Worm (Caenorhabditis elegans): ENCODE measurements around the gene C54F6.3.
"Not testable (repeated sequence)": the region's sequence is repeated elsewhere in the genome, so short reads cannot be mapped to it uniquely, and the experiment has no call there.

Gene C54F6.3

DNA sequence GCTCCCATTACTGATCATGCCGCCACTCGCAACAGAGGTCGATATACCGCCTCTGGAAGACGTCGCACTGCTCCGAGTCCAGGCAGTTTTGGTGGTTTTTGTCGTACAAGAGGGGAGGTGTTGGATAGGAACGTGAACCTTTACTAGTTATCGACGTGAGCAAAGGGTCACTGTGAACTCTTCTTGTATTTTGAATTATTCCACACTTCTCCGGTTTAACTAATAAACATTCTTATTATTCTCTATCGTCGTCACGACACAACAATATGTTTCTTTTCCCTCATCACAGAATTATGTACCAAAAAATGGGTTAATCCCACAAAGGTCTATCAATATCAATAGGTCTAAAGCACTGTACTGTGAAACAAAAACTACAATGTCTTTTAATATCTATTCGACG is 21.6 kb upstream of the C54F6.3 start, which contains the start of gene nhr-171:
TSS of gene nhr-171 (plus strand) at position 301 of the 400 bp plus-strand sequence.
- TF ChIP-seq mab-5 (tag; optimal IDR thresholded peaks at IDR 0.05); elt-3 (tag; optimal IDR thresholded peaks at IDR 0.05); Y55F3AM.14 (GFP tag; optimal IDR thresholded peaks at IDR 0.05): not testable (repeated sequence)

DNA sequence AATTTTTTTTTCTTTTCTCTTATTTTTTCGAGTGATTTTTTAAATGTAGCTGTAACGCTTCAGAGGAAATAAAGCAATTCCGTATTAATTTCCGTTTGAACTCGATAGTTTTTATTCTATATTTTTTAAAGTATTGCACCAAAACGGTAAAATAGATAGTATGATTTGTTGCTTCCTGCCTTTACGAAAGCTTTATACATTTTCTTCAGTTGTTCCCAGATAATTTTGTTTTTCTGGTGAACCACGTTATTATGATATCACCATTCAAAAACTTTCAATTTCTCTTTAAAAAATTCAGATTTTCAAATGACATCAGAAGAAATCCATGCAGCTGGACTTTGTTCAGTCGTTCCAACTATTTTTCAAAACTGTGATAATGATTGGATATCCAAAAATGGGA is 18.1 kb upstream of the C54F6.3 start, which contains the start of gene srb-18:
TSS of gene srb-18 (plus strand) at position 301 of the 400 bp plus-strand sequence.
- TF ChIP-seq blmp-1 (tag; optimal IDR thresholded peaks at IDR 0.05; ENCODE audit: insufficient read depth): no peak
- TF ChIP-seq Y55F3AM.14 (GFP tag; optimal IDR thresholded peaks at IDR 0.05): no peak
- TF ChIP-seq ZK546.5 (tag; optimal IDR thresholded peaks at IDR 0.05): no peak
- no peak for TF ChIP-seq sma-9 (GFP tag; optimal IDR thresholded peaks at IDR 0.05)
- TF ChIP-seq sma-9 (tag; optimal IDR thresholded peaks at IDR 0.05): no peak
- TF ChIP-seq crh-2 (tag; optimal IDR thresholded peaks at IDR 0.05): no peak
- TF ChIP-seq sma-3 (GFP tag; optimal IDR thresholded peaks at IDR 0.05): no peak
- no peak for TF ChIP-seq aly-2 (tag; optimal IDR thresholded peaks at IDR 0.05)
- no peak for TF ChIP-seq elt-3 (tag; optimal IDR thresholded peaks at IDR 0.05)
- no peak for TF ChIP-seq nhr-23 (tag; optimal IDR thresholded peaks at IDR 0.05)
- no peak for TF ChIP-seq nhr-237 (tag; optimal IDR thresholded peaks at IDR 0.05)
- TF ChIP-seq nhr-12 (tag; optimal IDR thresholded peaks at IDR 0.05): no peak
- TF ChIP-seq dmd-4 (tag; optimal IDR thresholded peaks at IDR 0.05): no peak
- TF ChIP-seq ceh-82 (tag; optimal IDR thresholded peaks at IDR 0.05): no peak
- no peak for TF ChIP-seq ceh-16 (tag; optimal IDR thresholded peaks at IDR 0.05)
- TF ChIP-seq lin-11 (tag; optimal IDR thresholded peaks at IDR 0.05): no peak

- TF ChIP-seq lin-11 (tag; optimal IDR thresholded peaks at IDR 0.05) (no peak), lsy-2 (tag; optimal IDR thresholded peaks at IDR 0.05) (no peak), nhr-11 (tag; optimal IDR thresholded peaks at IDR 0.05) (no peak), ztf-1 (GFP tag; conservative IDR thresholded peaks at IDR 0.05) (no peak), C34F6.9 (tag; optimal IDR thresholded peaks at IDR 0.05) (no peak), fos-1 (tag; optimal IDR thresholded peaks at IDR 0.05) (no peak), ztf-4 (tag; optimal IDR thresholded peaks at IDR 0.05) (no peak), alr-1 (tag; optimal IDR thresholded peaks at IDR 0.05) (no peak), nhr-12 (tag; optimal IDR thresholded peaks at IDR 0.05) (no peak), unc-55 (GFP tag; optimal IDR thresholded peaks at IDR 0.05) (no peak)
Observed at ce11 chrV:7520077-7520476, 13.0 kb upstream of the C54F6.3 start, which contains the start of gene srb-19. Gene srb-19 (minus strand): TSS chrV:7520177.

- peak; percentile 7 for TF ChIP-seq fos-1 (tag; optimal IDR thresholded peaks at IDR 0.05)
- no peak for TF ChIP-seq sma-3 (GFP tag; optimal IDR thresholded peaks at IDR 0.05)
- no peak for TF ChIP-seq lsy-2 (tag; optimal IDR thresholded peaks at IDR 0.05)
- TF ChIP-seq sem-4 (tag; optimal IDR thresholded peaks at IDR 0.05): no peak
- peak; percentile 16 for TF ChIP-seq sma-9 (GFP tag; optimal IDR thresholded peaks at IDR 0.05)
- TF ChIP-seq sma-9 (tag; optimal IDR thresholded peaks at IDR 0.05): no peak
- TF ChIP-seq gmeb-1 (tag; optimal IDR thresholded peaks at IDR 0.05): peak; percentile 15
Observed at ce11 chrV:7521304-7521703, 11.7 kb upstream of the C54F6.3 start.

DNA sequence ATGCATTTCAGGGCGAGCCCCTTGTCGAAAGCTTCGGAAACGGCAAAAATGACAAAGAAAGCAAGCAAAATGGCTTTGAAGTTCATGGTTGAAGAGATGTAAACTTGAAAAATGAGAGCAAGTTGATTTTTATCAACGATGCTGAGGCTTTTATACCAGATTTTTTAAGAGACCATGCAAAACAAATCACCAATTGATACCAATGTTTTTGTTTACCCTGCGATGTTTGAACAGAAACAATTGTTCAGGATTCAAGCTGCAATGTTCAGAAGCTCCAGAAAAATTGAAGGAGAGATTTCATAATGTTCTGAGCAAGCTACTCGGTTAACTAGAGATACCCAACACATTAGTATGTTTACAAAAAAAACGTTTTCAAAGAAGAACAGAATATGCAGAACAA is 10.8 kb upstream of the C54F6.3 start, which contains the start of gene C54F6.15:
TSS of gene C54F6.15 (minus strand) at position 101 of the 400 bp plus-strand sequence.
- TF ChIP-seq F13H6.1 (tag; optimal IDR thresholded peaks at IDR 0.05) (no peak), lin-13 (GFP tag; optimal IDR thresholded peaks at IDR 0.05) (no peak), gmeb-1 (tag; optimal IDR thresholded peaks at IDR 0.05) (no peak), nhr-21 (tag; optimal IDR thresholded peaks at IDR 0.05) (no peak)

DNA sequence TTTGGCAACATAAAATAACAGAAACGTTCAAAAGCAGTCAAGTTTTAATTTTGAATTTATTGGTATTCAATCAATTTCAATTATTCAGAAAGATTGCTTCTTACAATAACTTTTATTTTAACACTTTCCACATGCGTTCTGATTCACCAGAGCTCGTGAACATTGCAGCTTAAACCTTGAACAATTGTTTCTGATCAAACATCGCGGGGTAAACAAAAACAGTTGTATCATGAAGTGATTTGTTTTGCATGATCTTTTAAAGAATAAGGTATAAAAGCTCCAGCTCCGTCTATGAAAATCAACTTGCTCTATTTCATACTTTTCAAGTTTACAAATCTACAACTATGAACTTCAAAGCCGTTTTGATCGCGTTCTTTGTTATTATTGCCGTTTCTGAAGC is 9.7 kb upstream of the C54F6.3 start, which contains the start of gene C54F6.6:
TSS of gene C54F6.6 (plus strand) at position 301 of the 400 bp plus-strand sequence.
- TF ChIP-seq blmp-1 (tag; optimal IDR thresholded peaks at IDR 0.05; ENCODE audit: insufficient read depth) (no peak), egl-27 (tag; optimal IDR thresholded peaks at IDR 0.05) (no peak)

DNA sequence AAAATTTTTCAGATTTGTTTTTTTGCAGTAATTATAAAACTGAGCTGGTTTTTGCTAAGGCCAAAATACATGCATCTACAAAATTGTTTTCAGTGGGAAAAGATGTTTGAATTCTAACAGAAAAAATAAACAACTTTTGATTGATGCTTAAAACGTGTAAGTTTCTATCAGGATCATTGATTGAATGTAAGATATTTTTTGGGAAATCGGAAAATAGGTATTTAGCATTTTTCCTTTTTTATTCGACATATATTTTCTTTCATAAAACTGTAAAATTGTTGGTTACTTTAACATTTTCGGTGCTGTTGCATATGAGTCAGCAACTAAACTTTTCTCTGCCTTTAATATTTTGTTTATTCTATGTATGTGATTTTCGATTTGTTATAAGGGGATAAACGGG is 8.6 kb upstream of the C54F6.3 start, which contains the start of gene C54F6.20:
TSS of gene C54F6.20 (plus strand) at position 301 of the 400 bp plus-strand sequence.
- TF ChIP-seq lin-13 (GFP tag; optimal IDR thresholded peaks at IDR 0.05): no peak
- no peak for TF ChIP-seq aly-2 (tag; optimal IDR thresholded peaks at IDR 0.05)
- TF ChIP-seq elt-3 (tag; optimal IDR thresholded peaks at IDR 0.05): no peak
- no peak for TF ChIP-seq nhr-237 (tag; optimal IDR thresholded peaks at IDR 0.05)
- no peak for TF ChIP-seq gmeb-1 (tag; optimal IDR thresholded peaks at IDR 0.05)
- TF ChIP-seq nhr-77 (tag; optimal IDR thresholded peaks at IDR 0.05): no peak
- TF ChIP-seq mdl-1 (tag; optimal IDR thresholded peaks at IDR 0.05): no peak
- no peak for TF ChIP-seq lsy-2 (tag; optimal IDR thresholded peaks at IDR 0.05)
- no peak for TF ChIP-seq Y55F3AM.14 (GFP tag; optimal IDR thresholded peaks at IDR 0.05)
- no peak for TF ChIP-seq alr-1 (tag; optimal IDR thresholded peaks at IDR 0.05)
- no peak for TF ChIP-seq nhr-25 (tag; optimal IDR thresholded peaks at IDR 0.05)
- TF ChIP-seq ama-1 (optimal IDR thresholded peaks at IDR 0.05): no peak
- no peak for TF ChIP-seq unc-62 (GFP tag; optimal IDR thresholded peaks at IDR 0.05)
- no peak for TF ChIP-seq unc-39 (tag; optimal IDR thresholded peaks at IDR 0.05)

Data from whole organism, L2 larva.